Worm (Caenorhabditis elegans): ENCODE results near the gene frpr-19.

frpr-19 gene

ce11 chrIV:1739366-1740104 lies 41.9 kb downstream of the frpr-19 start:
- no peak for TF ChIP-seq gmeb-1 (tag; optimal IDR thresholded peaks at IDR 0.05)
- no peak for TF ChIP-seq elt-3 (tag; optimal IDR thresholded peaks at IDR 0.05)
- TF ChIP-seq lsy-2 (tag; optimal IDR thresholded peaks at IDR 0.05), result no peak
- no peak for TF ChIP-seq skn-1 (tag; optimal IDR thresholded peaks at IDR 0.05)

ce11 chrIV:1738892-1739291 lies 42.6 kb downstream of the frpr-19 start:
- TF ChIP-seq elt-1 (tag; optimal IDR thresholded peaks at IDR 0.05) (no peak), sma-9 (GFP tag; optimal IDR thresholded peaks at IDR 0.05) (peak; percentile 2), sma-9 (tag; optimal IDR thresholded peaks at IDR 0.05) (no peak), C34F6.9 (tag; optimal IDR thresholded peaks at IDR 0.05) (peak; percentile 5), ztf-4 (tag; optimal IDR thresholded peaks at IDR 0.05) (peak; percentile 9)

- TF ChIP-seq crh-2 (tag; optimal IDR thresholded peaks at IDR 0.05) (peak; percentile 15), ztf-1 (GFP tag; conservative IDR thresholded peaks at IDR 0.05) (no peak), lin-11 (tag; optimal IDR thresholded peaks at IDR 0.05) (peak; percentile 21), gmeb-1 (tag; optimal IDR thresholded peaks at IDR 0.05) (peak; percentile 87), lin-13 (GFP tag; optimal IDR thresholded peaks at IDR 0.05) (peak; percentile 33), fos-1 (tag; optimal IDR thresholded peaks at IDR 0.05) (peak; percentile 73), lsy-2 (tag; optimal IDR thresholded peaks at IDR 0.05) (peak in 1 of 2 experiments; percentile 39), R02D3.7 (tag; optimal IDR thresholded peaks at IDR 0.05) (no peak), skn-1 (tag; optimal IDR thresholded peaks at IDR 0.05) (no peak), sma-3 (GFP tag; optimal IDR thresholded peaks at IDR 0.05) (peak; percentile 40), C34F6.9 (tag; optimal IDR thresholded peaks at IDR 0.05) (peak; percentile 38), unc-55 (GFP tag; optimal IDR thresholded peaks at IDR 0.05) (peak; percentile 67), nhr-25 (tag; optimal IDR thresholded peaks at IDR 0.05) (peak; percentile 46), nhr-11 (tag; optimal IDR thresholded peaks at IDR 0.05) (no peak), F13H6.1 (tag; optimal IDR thresholded peaks at IDR 0.05) (peak; percentile 18), nhr-12 (tag; optimal IDR thresholded peaks at IDR 0.05) (no peak)
These were observed 43.1 kb downstream of the frpr-19 start for ce11 chrIV:1738324-1738730.

- TF ChIP-seq nhr-11 (tag; optimal IDR thresholded peaks at IDR 0.05) (no peak), nhr-21 (tag; optimal IDR thresholded peaks at IDR 0.05) (no peak), skn-1 (tag; optimal IDR thresholded peaks at IDR 0.05) (no peak), ztf-1 (GFP tag; conservative IDR thresholded peaks at IDR 0.05) (no peak), ceh-82 (tag; optimal IDR thresholded peaks at IDR 0.05) (no peak), R02D3.7 (tag; optimal IDR thresholded peaks at IDR 0.05) (no peak), ZK546.5 (tag; optimal IDR thresholded peaks at IDR 0.05) (no peak)
These were observed 53.9 kb downstream of the frpr-19 start for ce11 chrIV:1727538-1728072.

- TF ChIP-seq snpc-4 (tag; optimal IDR thresholded peaks at IDR 0.05) (no peak), lin-11 (tag; optimal IDR thresholded peaks at IDR 0.05) (no peak), fos-1 (tag; optimal IDR thresholded peaks at IDR 0.05) (no peak), sem-4 (tag; optimal IDR thresholded peaks at IDR 0.05) (no peak), blmp-1 (tag; optimal IDR thresholded peaks at IDR 0.05; ENCODE audit: insufficient read depth) (no peak), peb-1 (tag; optimal IDR thresholded peaks at IDR 0.05) (no peak), ceh-16 (tag; optimal IDR thresholded peaks at IDR 0.05) (no peak), mbf-1 (tag; optimal IDR thresholded peaks at IDR 0.05) (no peak), nhr-6 (tag; optimal IDR thresholded peaks at IDR 0.05) (no peak)
These were observed 55.6 kb downstream of the frpr-19 start, which contains the start of gene K08D12.8 for ce11 chrIV:1725888-1726287. Gene K08D12.8 (plus strand): TSS chrIV:1726188.

Measured in whole organism, L2 larva.